Fruit fly (Drosophila melanogaster): Measurements from ENCODE around the gene aurA.
"Not testable (repeated sequence)": the region's sequence is repeated elsewhere in the genome, so short reads cannot be mapped to it uniquely, and the experiment has no call there.

aurA gene

DNA sequence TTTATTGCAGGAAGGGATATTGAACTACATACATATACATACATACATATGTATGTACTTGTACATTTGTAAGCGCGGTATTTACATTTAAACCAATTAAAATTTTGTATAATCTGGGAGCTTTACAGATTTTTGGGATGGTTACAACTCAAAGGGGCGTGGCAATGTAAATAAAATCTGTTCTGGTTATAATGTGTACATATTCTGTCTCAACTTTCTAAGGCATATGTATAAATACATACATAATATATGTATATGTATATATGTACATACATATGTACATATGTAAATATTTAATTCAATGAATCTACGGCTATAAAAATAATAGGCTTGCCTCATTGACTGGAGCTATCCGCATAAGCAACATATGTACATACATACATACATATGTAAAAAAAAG lies 5.5 kb upstream of the aurA start:
- no peak for TF ChIP-seq psq (optimal IDR thresholded peaks at IDR 0.05)
- TF ChIP-seq usp (GFP tag; optimal IDR thresholded peaks at IDR 0.05), result no peak
- TF ChIP-seq pan (optimal IDR thresholded peaks at IDR 0.05), result no peak
- no peak for TF ChIP-seq Dll (optimal IDR thresholded peaks at IDR 0.05)
- no peak for TF ChIP-seq CG8478 (optimal IDR thresholded peaks at IDR 0.05)
- TF ChIP-seq EcR (GFP tag; optimal IDR thresholded peaks at IDR 0.05), result no peak

DNA sequence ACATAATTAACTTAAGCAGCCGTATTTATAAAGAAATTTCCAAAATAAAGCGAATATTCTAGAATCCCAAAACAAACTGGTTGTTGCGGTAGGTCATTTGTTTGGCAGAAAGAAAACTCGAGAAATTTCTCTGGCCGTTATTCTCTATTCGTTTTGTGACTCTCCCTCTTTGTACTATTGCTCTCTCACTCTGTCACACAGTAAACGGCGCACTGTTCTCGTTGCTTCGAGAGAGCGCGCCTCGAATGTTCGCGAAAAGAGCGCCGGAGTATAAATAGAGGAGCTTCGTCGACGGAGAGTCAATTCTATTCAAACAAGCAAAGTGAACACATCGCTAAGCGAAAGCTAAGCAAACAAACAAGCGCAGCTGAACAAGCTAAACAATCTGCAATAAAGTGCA lies 4.7 kb upstream of the aurA start, which contains the start of gene Hsp70Ab:
TSS of gene Hsp70Ab (plus strand) at position 301 of the 400 bp plus-strand sequence.
- TF ChIP-seq pan (optimal IDR thresholded peaks at IDR 0.05); psq (optimal IDR thresholded peaks at IDR 0.05); usp (GFP tag; optimal IDR thresholded peaks at IDR 0.05): not testable (repeated sequence)

DNA sequence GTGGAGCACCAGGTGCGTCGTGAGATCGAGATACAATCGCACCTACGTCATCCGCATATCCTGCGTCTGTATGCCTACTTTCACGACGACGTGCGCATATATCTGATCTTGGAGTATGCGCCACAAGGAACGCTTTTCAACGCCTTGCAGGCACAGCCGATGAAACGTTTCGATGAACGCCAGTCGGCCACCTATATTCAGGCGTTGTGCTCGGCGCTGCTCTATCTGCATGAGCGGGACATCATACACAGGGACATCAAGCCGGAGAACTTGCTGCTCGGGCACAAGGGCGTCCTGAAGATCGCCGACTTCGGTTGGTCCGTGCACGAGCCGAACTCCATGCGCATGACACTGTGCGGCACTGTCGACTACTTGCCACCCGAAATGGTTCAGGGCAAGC lies 1.1 kb downstream of the aurA start:
- TF ChIP-seq pan (optimal IDR thresholded peaks at IDR 0.05), result no peak
- no peak for TF ChIP-seq CG8478 (optimal IDR thresholded peaks at IDR 0.05)
- no peak for TF ChIP-seq psq (optimal IDR thresholded peaks at IDR 0.05)

- TF ChIP-seq usp (GFP tag; optimal IDR thresholded peaks at IDR 0.05), result no peak
- no peak for TF ChIP-seq EcR (GFP tag; optimal IDR thresholded peaks at IDR 0.05)
- TF ChIP-seq CG8478 (optimal IDR thresholded peaks at IDR 0.05), result no peak
- no peak for TF ChIP-seq Dll (optimal IDR thresholded peaks at IDR 0.05)
- no peak for TF ChIP-seq psq (optimal IDR thresholded peaks at IDR 0.05)
- no peak for TF ChIP-seq pan (optimal IDR thresholded peaks at IDR 0.05)
Measured at dm6 chr3R:11967262-11968029, 4.5 kb downstream of the aurA start, which contains the start of the genes CG12213 and GC1. Gene CG12213 (minus strand): TSS chr3R:11967691. Gene GC1 (plus strand): TSS chr3R:11967708.

DNA sequence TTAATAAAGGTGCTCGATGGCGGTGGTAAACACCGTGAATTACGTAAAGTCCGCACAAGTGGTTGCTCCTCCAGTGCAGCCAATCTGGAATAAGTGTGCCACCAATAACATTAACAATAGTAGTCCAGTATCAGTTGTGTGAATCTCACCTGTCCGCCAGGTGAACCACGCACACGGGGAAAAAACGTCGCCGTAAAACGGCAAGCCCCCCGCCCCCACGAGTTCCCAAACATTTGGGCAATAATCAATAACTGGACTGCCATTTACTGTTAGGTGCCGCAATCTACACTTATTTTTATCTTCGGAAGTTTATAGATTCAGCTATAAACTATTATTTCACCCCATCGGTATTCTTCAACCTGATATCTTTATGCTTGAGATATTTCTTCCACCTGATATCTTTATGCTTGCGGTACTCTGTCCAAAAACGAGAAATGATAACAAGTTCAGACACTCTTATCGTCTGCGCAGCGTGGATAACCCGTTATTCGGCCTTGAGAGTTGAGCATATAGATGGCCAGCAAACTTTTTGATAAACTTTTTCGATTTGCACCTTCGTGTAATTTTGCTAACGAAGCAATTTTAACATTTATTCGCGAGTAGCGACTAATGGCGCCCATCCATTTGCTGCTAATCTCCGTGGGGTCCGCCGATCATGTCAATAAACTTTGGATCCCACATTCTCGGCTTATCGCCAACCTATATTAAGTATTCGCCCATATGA lies 5.3 kb downstream of the aurA start:
- TF ChIP-seq pan (optimal IDR thresholded peaks at IDR 0.05), result no peak
- TF ChIP-seq usp (GFP tag; optimal IDR thresholded peaks at IDR 0.05), result no peak
- TF ChIP-seq Dll (optimal IDR thresholded peaks at IDR 0.05), result no peak
- no peak for TF ChIP-seq psq (optimal IDR thresholded peaks at IDR 0.05)
- TF ChIP-seq CG8478 (optimal IDR thresholded peaks at IDR 0.05), result no peak
- TF ChIP-seq EcR (GFP tag; optimal IDR thresholded peaks at IDR 0.05), result no peak

- TF ChIP-seq Dll (optimal IDR thresholded peaks at IDR 0.05), result no peak
- no peak for TF ChIP-seq pan (optimal IDR thresholded peaks at IDR 0.05)
- TF ChIP-seq psq (optimal IDR thresholded peaks at IDR 0.05), result no peak
- TF ChIP-seq EcR (GFP tag; optimal IDR thresholded peaks at IDR 0.05), result no peak
- no peak for TF ChIP-seq CG8478 (optimal IDR thresholded peaks at IDR 0.05)
- TF ChIP-seq usp (GFP tag; optimal IDR thresholded peaks at IDR 0.05), result no peak
Measured at dm6 chr3R:11969217-11969616, 6.3 kb downstream of the aurA start.

dm6 chr3R:11971394-11971793 lies 8.5 kb downstream of the aurA start, which contains the start of gene GC2:
Gene GC2 (plus strand): TSS chr3R:11971694.
- TF ChIP-seq EcR (GFP tag; optimal IDR thresholded peaks at IDR 0.05) (no peak), psq (optimal IDR thresholded peaks at IDR 0.05) (no peak), usp (GFP tag; optimal IDR thresholded peaks at IDR 0.05) (no peak), pan (optimal IDR thresholded peaks at IDR 0.05) (no peak), Dll (optimal IDR thresholded peaks at IDR 0.05) (no peak), CG8478 (optimal IDR thresholded peaks at IDR 0.05) (no peak)

DNA sequence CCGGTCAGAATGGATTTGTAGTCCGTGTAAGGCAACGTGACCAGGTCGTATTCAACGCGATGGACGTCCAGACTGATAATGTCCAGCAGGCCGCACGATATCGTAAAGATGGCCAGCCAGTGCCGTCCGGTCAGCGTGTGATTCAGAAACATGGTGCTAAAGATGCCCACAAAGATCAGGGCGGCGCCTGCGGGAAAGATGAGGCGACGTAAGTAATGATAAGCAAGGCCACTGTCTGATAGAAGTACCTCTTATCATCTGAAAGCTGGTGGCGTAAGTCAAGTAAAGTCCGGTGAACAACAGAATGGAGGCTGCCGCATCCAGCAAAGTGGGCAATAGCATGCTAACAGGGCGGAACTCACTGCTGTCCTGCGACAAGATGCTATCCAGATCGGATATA lies 10.9 kb downstream of the aurA start:
- no peak for TF ChIP-seq pan (optimal IDR thresholded peaks at IDR 0.05)
- TF ChIP-seq psq (optimal IDR thresholded peaks at IDR 0.05), result no peak
- no peak for TF ChIP-seq EcR (GFP tag; optimal IDR thresholded peaks at IDR 0.05)
- no peak for TF ChIP-seq CG8478 (optimal IDR thresholded peaks at IDR 0.05)
- no peak for TF ChIP-seq usp (GFP tag; optimal IDR thresholded peaks at IDR 0.05)
- no peak for TF ChIP-seq Dll (optimal IDR thresholded peaks at IDR 0.05)

DNA sequence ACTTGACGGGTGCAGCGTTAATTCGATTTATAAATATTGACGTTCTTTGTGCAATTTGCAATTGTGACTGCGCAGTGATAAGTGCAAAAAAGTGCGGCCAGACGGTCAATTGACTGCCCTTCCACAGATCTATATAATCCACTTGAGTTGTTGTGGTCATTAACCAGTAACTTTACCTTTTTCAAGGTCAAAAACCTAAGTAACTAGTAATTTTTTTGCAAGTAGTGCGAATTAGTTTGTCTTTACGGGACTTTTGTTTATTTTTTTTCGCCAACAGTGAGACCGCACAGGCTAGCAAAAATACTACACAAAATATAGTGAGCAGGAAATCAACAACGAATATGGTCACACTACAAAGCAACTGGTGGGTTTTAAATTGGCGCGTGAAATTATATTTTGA lies 11.7 kb downstream of the aurA start, which contains the start of gene Tango9:
TSS of gene Tango9 (minus strand) at position 280 of the 400 bp plus-strand sequence.
- TF ChIP-seq EcR (GFP tag; optimal IDR thresholded peaks at IDR 0.05) (no peak), pan (optimal IDR thresholded peaks at IDR 0.05) (no peak), psq (optimal IDR thresholded peaks at IDR 0.05) (no peak), usp (GFP tag; optimal IDR thresholded peaks at IDR 0.05) (no peak), CG8478 (optimal IDR thresholded peaks at IDR 0.05) (no peak), Dll (optimal IDR thresholded peaks at IDR 0.05) (no peak)

DNA sequence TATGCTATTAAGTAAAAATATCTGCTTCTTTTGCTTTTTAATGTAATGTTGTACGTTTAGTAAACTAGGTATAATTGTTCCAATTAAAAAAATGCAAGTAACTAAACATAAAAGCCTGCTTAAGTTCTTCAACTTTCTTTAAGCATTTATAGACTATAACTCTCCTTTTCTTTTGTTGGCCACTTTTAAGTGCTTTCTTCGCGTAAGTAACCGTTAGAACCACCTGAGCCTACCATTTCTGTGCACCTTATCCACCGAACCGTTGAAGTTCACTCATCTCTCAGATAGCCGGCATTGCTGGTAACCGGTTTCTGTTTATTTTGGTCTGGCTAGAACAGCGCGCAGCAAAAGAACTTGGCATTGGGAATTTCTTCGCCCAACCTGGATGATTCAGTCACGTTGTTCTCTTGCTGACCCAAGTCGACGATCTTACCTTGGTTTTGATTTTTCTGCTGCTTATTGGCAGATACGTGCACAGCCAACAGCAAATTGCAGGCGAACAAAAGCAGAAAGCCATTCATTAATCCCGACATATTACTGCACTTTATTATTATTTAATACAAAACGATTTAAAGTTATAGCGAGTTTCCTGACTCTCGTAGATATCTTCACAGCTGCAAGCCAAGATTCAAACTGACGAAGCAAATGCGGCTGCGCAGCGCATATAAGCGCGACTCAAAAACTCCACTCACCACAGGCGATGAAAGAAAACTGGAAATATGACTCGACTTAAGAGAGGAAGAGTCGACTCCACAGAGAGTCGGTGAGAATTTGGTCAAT lies 13.8 kb downstream of the aurA start, which contains the start of gene CG10005:
TSS of gene CG10005 (minus strand) at position 642 of the 780 bp plus-strand sequence.
- TF ChIP-seq CG8478 (optimal IDR thresholded peaks at IDR 0.05), result no peak
- TF ChIP-seq EcR (GFP tag; optimal IDR thresholded peaks at IDR 0.05), result peak in 1 of 2 experiments; percentile 67

DNA sequence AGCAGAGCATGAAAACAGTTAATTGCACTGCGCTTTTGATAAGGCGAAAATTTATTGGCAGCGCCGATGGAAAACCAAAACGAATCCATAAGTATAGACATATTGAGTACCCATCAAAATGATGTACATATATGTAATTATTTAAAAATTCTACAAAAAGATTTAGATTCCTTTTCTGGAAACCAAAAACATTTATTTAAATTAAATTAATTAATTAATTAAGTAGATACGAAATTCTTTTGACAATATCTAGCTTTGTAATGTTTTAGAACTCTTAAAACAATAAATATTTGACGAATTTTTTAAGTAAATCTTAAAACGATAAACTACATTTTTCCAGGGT lies 14.4 kb downstream of the aurA start:
- TF ChIP-seq EcR (GFP tag; optimal IDR thresholded peaks at IDR 0.05) (no peak), psq (optimal IDR thresholded peaks at IDR 0.05) (no peak), pan (optimal IDR thresholded peaks at IDR 0.05) (peak; percentile 44), Dll (optimal IDR thresholded peaks at IDR 0.05) (no peak), usp (GFP tag; optimal IDR thresholded peaks at IDR 0.05) (no peak), CG8478 (optimal IDR thresholded peaks at IDR 0.05) (no peak)

- TF ChIP-seq psq (optimal IDR thresholded peaks at IDR 0.05), result no peak
- no peak for TF ChIP-seq usp (GFP tag; optimal IDR thresholded peaks at IDR 0.05)
- no peak for TF ChIP-seq Dll (optimal IDR thresholded peaks at IDR 0.05)
- no peak for TF ChIP-seq EcR (GFP tag; optimal IDR thresholded peaks at IDR 0.05)
- TF ChIP-seq CG8478 (optimal IDR thresholded peaks at IDR 0.05), result no peak
- no peak for TF ChIP-seq pan (optimal IDR thresholded peaks at IDR 0.05)
Measured at dm6 chr3R:11978278-11978677, 15.4 kb downstream of the aurA start.
